Fruit fly (Drosophila melanogaster): Measurements from ENCODE around the gene elm.
A peak's percentile ranks its signal among the peaks of the same experiment; 100 is the strongest.

The elm gene

dm6 chr3R:5606477-5606876 is 48.2 kb downstream of the elm start, which contains the start of gene asl (continued):
- peak; percentile 68 for TF ChIP-seq Fer1 (GFP tag; optimal IDR thresholded peaks at IDR 0.05)
- peak; percentile 71 for TF ChIP-seq CG2120 (GFP tag; optimal IDR thresholded peaks at IDR 0.05)
- no peak for TF ChIP-seq Nf-YA (GFP tag; IDR thresholded peaks at IDR 0.05)
- TF ChIP-seq tio (GFP tag; optimal IDR thresholded peaks at IDR 0.05) = no peak
- TF ChIP-seq en (GFP tag; optimal IDR thresholded peaks at IDR 0.05) = no peak
- peak; percentile 17 for TF ChIP-seq CG10654 (GFP tag; optimal IDR thresholded peaks at IDR 0.05)
- 0 out of 2 replicates have a peak, but pooled peaks have one; percentile 20 for TF ChIP-seq Scr (GFP tag; IDR thresholded peaks at IDR 0.05; ENCODE audit: partially characterized antibody)
- TF ChIP-seq Ets97D (GFP tag; optimal IDR thresholded peaks at IDR 0.05) = peak; percentile 66
- TF ChIP-seq so (GFP tag; IDR thresholded peaks at IDR 0.05) = no peak
- TF ChIP-seq Gug (GFP tag; IDR thresholded peaks at IDR 0.05) = no peak
- peak; percentile 22 for TF ChIP-seq cwo (GFP tag; optimal IDR thresholded peaks at IDR 0.05)
- TF ChIP-seq MTF-1 (GFP tag; optimal IDR thresholded peaks at IDR 0.05; ENCODE audit: borderline replicate concordance) = no peak
- TF ChIP-seq sob (GFP tag; IDR thresholded peaks at IDR 0.05) = peak; percentile 48; the same call in 1 of the 2 replicates
- peak; percentile 58 for TF ChIP-seq CHES-1-like (GFP tag; optimal IDR thresholded peaks at IDR 0.05)
- peak; percentile 86 for TF ChIP-seq MBD-R2 (GFP tag; IDR thresholded peaks at IDR 0.05)
- TF ChIP-seq ap (GFP tag; IDR thresholded peaks at IDR 0.05) = 0 out of 2 replicates have a peak, but pooled peaks have one; percentile 21
- TF ChIP-seq schlank (tag; optimal IDR thresholded peaks at IDR 0.05) = no peak
- TF ChIP-seq knrl (GFP tag; IDR thresholded peaks at IDR 0.05; ENCODE audit: partially characterized antibody) = peak; percentile 21; the same call in 1 of the 3 replicates
- peak; percentile 27 for TF ChIP-seq CG4820 (GFP tag; optimal IDR thresholded peaks at IDR 0.05)
- TF ChIP-seq ash1 (GFP tag; optimal IDR thresholded peaks at IDR 0.05) = no peak
- TF ChIP-seq ara (GFP tag; IDR thresholded peaks at IDR 0.05) = no peak
- TF ChIP-seq CG30020 (tag; optimal IDR thresholded peaks at IDR 0.05) = peak; percentile 94
- peak; percentile 48 for TF ChIP-seq CG2202 (tag; optimal IDR thresholded peaks at IDR 0.05)
- peak in 1 of 2 experiments; percentile 88 for TF ChIP-seq Eip74EF (GFP tag; optimal IDR thresholded peaks at IDR 0.05)
- TF ChIP-seq eyg (GFP tag; optimal IDR thresholded peaks at IDR 0.05) = peak; percentile 32
- TF ChIP-seq nom (GFP tag; optimal IDR thresholded peaks at IDR 0.05) = peak; percentile 48
- no peak for TF ChIP-seq gcm (GFP tag; optimal IDR thresholded peaks at IDR 0.05)
- TF ChIP-seq trem (tag; optimal IDR thresholded peaks at IDR 0.05) = peak; percentile 82
- TF ChIP-seq ind (GFP tag; optimal IDR thresholded peaks at IDR 0.05) = no peak
- no peak for TF ChIP-seq Opbp (GFP tag; IDR thresholded peaks at IDR 0.05; ENCODE audit: partially characterized antibody)
- TF ChIP-seq CG14441 (GFP tag; IDR thresholded peaks at IDR 0.05) = peak; percentile 58; the same call in 1 of the 2 replicates
- TF ChIP-seq Ets65A (GFP tag) = peak; percentile 94
- peak; percentile 16 for TF ChIP-seq vfl (GFP tag; optimal IDR thresholded peaks at IDR 0.05)
- TF ChIP-seq otp (GFP tag; IDR thresholded peaks at IDR 0.05) = 0 out of 3 replicates have a peak, but pooled peaks have one; percentile 33
- peak; percentile 61 for TF ChIP-seq CG10366 (GFP tag; IDR thresholded peaks at IDR 0.05)
- TF ChIP-seq Optix (GFP tag; IDR thresholded peaks at IDR 0.05) = 0 out of 3 replicates have a peak, but pooled peaks have one; percentile 45
- no peak for TF ChIP-seq ftz-f1 (GFP tag; optimal IDR thresholded peaks at IDR 0.05)
- no peak for TF ChIP-seq CG4360 (GFP tag; IDR thresholded peaks at IDR 0.05)
- TF ChIP-seq CG10274 (GFP tag; optimal IDR thresholded peaks at IDR 0.05) = no peak
- peak; percentile 42 for TF ChIP-seq Sry-δ (GFP tag; optimal IDR thresholded peaks at IDR 0.05)
- TF ChIP-seq CG3281 (GFP tag; optimal IDR thresholded peaks at IDR 0.05) = peak; percentile 61
- TF ChIP-seq CG5180 (GFP tag; optimal IDR thresholded peaks at IDR 0.05) = no peak
- 0 out of 2 replicates have a peak, but pooled peaks have one; percentile 11 for TF ChIP-seq CG32772 (GFP tag; IDR thresholded peaks at IDR 0.05)
- no peak for TF ChIP-seq ro (GFP tag; IDR thresholded peaks at IDR 0.05)
- no peak for TF ChIP-seq dimm (GFP tag; IDR thresholded peaks at IDR 0.05)
- TF ChIP-seq mam (GFP tag; optimal IDR thresholded peaks at IDR 0.05) = peak; percentile 44
- TF ChIP-seq B-H1 (GFP tag; IDR thresholded peaks at IDR 0.05) = no peak
- peak in 2 of 3 experiments; percentile 71 to 98 for TF ChIP-seq lola (GFP tag; optimal IDR thresholded peaks at IDR 0.05)
- TF ChIP-seq lab (GFP tag; optimal IDR thresholded peaks at IDR 0.05) = no peak
- TF ChIP-seq chif (GFP tag; optimal IDR thresholded peaks at IDR 0.05) = peak; percentile 8 to 59

All from whole organism, embryonic.